Fruit fly (Drosophila melanogaster): ENCODE measurements around the gene CG33922.

DNA sequence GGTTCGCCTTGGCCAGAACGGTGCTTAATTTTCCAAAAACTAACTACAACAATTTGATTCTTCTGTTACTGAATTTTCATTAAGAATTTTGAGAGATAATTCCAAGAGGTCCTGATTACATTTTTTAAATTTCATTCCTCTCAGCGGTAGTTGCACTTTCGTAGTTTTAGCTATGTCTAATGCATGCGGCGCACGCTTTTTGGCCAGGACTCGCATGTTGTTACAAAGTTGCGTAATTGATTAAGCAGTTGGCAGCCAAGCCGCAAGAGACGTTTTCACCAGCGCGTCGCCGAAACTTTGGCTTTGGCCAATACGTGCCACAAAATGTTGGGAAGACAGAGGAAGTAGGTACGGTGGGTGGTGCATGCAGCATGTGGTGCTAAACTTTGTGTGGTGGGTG is 11.9 kb upstream of the CG33922 start, which contains the start of gene CG5565:
- TF ChIP-seq cic (GFP tag; optimal IDR thresholded peaks at IDR 0.05): no peak
- no peak for TF ChIP-seq CG7045 (GFP tag; optimal IDR thresholded peaks at IDR 0.05)
- TF ChIP-seq CG7101 (tag; optimal IDR thresholded peaks at IDR 0.05): no peak
- TF ChIP-seq Crg-1 (GFP tag; optimal IDR thresholded peaks at IDR 0.05): no peak
- no peak for TF ChIP-seq Clk (GFP tag; optimal IDR thresholded peaks at IDR 0.05)
- no peak for TF ChIP-seq Hr96 (GFP tag; optimal IDR thresholded peaks at IDR 0.05)
- no peak for TF ChIP-seq Mnt (GFP tag; optimal IDR thresholded peaks at IDR 0.05)
- no peak for TF ChIP-seq ovo (GFP tag; optimal IDR thresholded peaks at IDR 0.05)
- TF ChIP-seq CG12768 (GFP tag; optimal IDR thresholded peaks at IDR 0.05): no peak
- TF ChIP-seq CG1620 (GFP tag; optimal IDR thresholded peaks at IDR 0.05): no peak

Measured in whole organism, adult.